Worm (Caenorhabditis elegans) whole organism, early embryonic: ENCODE measurements around the gene ccg-1.

Experiments used
- ama-1 ChIP-seq: fragments of 150-350 bp; optimal IDR thresholded peaks from 2 replicates; lab custom pipeline; 2014
- ceh-36 ChIP-seq: sonication (generic microtip); optimal IDR thresholded peaks from 2 replicates; lab custom pipeline; 2016; ENCODE audit warnings: missing genetic modification characterization, inconsistent platforms, missing compliant biosample characterization
- flt-1 ChIP-seq: fragments of 200-800 bp; sonication (Bioruptor generic); IDR thresholded peaks from 2 replicates; pipeline ENCODE4 v1.3.6; 2022; ENCODE audit warnings: missing genetic modification characterization, missing compliant biosample characterization
- hnd-1 ChIP-seq: sonication (generic microtip); optimal IDR thresholded peaks from 2 replicates; lab custom pipeline; 2016; ENCODE audit warnings: missing genetic modification characterization, missing compliant biosample characterization
- pes-1 ChIP-seq: fragments of 200-800 bp; sonication (Bioruptor generic); IDR thresholded peaks from 2 replicates; pipeline ENCODE4 v1.3.6; 2022; ENCODE audit warnings: missing genetic modification reagents, missing genetic modification characterization, missing compliant biosample characterization
- tbx-37 ChIP-seq: fragments of 200-800 bp; sonication (Bioruptor generic); conservative IDR thresholded peaks from 2 replicates; pipeline ENCODE4 v1.3.6; 2022; ENCODE audit warnings: missing genetic modification reagents, missing genetic modification characterization, missing compliant biosample characterization

ce11 chrIV:15251075-15251474 is 24.5 kb downstream of the ccg-1 start:
- TF ChIP-seq pes-1 (GFP tag; lab: Robert Waterston, UW) (no peak), tbx-37 (GFP tag; lab: Robert Waterston, UW) (no peak), ama-1 (lab: Kevin White, UChicago) (no peak), flt-1 (no peak), hnd-1 (tag; lab: Kevin White, UChicago) (no peak), ceh-36 (tag; lab: Kevin White, UChicago) (no peak)
